Fruit fly (Drosophila melanogaster): ENCODE results near the gene NTPase.

NTPase gene

DNA sequence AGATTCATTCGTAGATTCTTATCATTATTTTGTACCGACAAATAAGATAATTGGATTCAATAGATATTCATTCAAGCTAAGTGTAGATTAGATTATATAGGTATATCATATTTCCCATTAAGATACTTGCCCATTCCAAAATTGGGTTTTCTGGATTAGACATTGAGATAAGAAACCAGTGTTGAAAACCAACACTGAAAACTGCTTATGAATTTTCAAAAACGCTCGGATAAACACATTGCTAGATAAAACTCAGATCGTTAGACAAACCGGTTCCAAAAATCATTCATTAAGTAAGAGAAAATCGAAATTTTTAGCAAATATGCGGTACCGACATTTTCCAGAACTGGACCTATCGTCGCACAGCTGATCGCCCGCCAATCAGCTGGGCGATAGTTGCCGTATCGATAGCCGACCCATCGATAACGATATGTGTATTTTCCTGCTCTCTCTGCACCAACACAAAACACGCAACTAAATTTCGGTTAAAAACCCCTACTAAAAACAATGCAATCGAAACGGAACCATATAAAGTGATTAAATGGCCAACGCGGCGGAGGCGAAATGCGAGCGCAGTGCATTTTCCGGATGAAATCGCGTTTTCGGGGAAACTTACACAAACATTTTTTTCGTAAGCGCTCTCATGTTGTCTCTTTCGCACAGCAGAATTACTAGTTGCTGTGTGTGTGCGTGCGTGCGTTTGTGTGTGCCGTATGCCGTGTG lies at the start of gene NTPase, which contains the start of gene lilli:
Gene NTPase (minus strand): TSS at position 348 of the 723 bp plus-strand sequence.
Gene lilli (plus strand): TSS at position 427 of the 723 bp plus-strand sequence.
- TF ChIP-seq dl (GFP tag; optimal IDR thresholded peaks at IDR 0.05; ENCODE audit: insufficient read depth in 1 of 2, partially characterized antibody in 2 of 2) (no peak), rgr (GFP tag; optimal IDR thresholded peaks at IDR 0.05) (peak; percentile 59), GATAd (GFP tag; optimal IDR thresholded peaks at IDR 0.05) (peak; percentile 57), Hnf4 (GFP tag; optimal IDR thresholded peaks at IDR 0.05) (peak; percentile 80), dsf (GFP tag; optimal IDR thresholded peaks at IDR 0.05; ENCODE audit: borderline replicate concordance) (peak; percentile 58), pan (optimal IDR thresholded peaks at IDR 0.05) (no peak), fru (GFP tag; optimal IDR thresholded peaks at IDR 0.05) (peak; percentile 94), h (GFP tag; optimal IDR thresholded peaks at IDR 0.05) (peak; percentile 80), CG9705 (GFP tag; optimal IDR thresholded peaks at IDR 0.05) (no peak), Hr78 (GFP tag; optimal IDR thresholded peaks at IDR 0.05) (no peak), Jra (GFP tag; optimal IDR thresholded peaks at IDR 0.05) (peak; percentile 58), ey (GFP tag; optimal IDR thresholded peaks at IDR 0.05) (peak; percentile 51), OdsH (GFP tag; optimal IDR thresholded peaks at IDR 0.05) (peak; percentile 66), lola (GFP tag; optimal IDR thresholded peaks at IDR 0.05) (peak; percentile 16), dmrt93B (GFP tag; optimal IDR thresholded peaks at IDR 0.05) (peak; percentile 4), Hr83 (GFP tag; optimal IDR thresholded peaks at IDR 0.05; ENCODE audit: poor library complexity, severe bottlenecking) (peak; percentile 75), sage (GFP tag; optimal IDR thresholded peaks at IDR 0.05) (no peak), CrebA (GFP tag; optimal IDR thresholded peaks at IDR 0.05; ENCODE audit: borderline replicate concordance) (no peak), Myc (optimal IDR thresholded peaks at IDR 0.05) (no peak), tai (GFP tag; optimal IDR thresholded peaks at IDR 0.05) (no peak), HLH106 (tag; optimal IDR thresholded peaks at IDR 0.05) (no peak), woc (GFP tag; optimal IDR thresholded peaks at IDR 0.05) (peak; percentile 37), psq (GFP tag; optimal IDR thresholded peaks at IDR 0.05) (no peak), Dif (GFP tag; optimal IDR thresholded peaks at IDR 0.05; ENCODE audit: partially characterized antibody) (no peak), Rel (GFP tag; optimal IDR thresholded peaks at IDR 0.05) (no peak), Rel (tag; optimal IDR thresholded peaks at IDR 0.05) (peak; percentile 40), brk (GFP tag; optimal IDR thresholded peaks at IDR 0.05) (peak; percentile 11), Abd-B (GFP tag; optimal IDR thresholded peaks at IDR 0.05) (peak; percentile 45), Dfd (GFP tag; optimal IDR thresholded peaks at IDR 0.05) (no peak), foxo (GFP tag; optimal IDR thresholded peaks at IDR 0.05) (peak; percentile 46 to 75), usp (GFP tag; optimal IDR thresholded peaks at IDR 0.05) (no peak), Sp1 (GFP tag; optimal IDR thresholded peaks at IDR 0.05) (peak; percentile 14), jim (GFP tag; optimal IDR thresholded peaks at IDR 0.05) (no peak), N (GFP tag; optimal IDR thresholded peaks at IDR 0.05) (no peak), Mio (GFP tag; optimal IDR thresholded peaks at IDR 0.05) (peak; percentile 7), CG32264 (GFP tag; optimal IDR thresholded peaks at IDR 0.05) (peak; percentile 7), Vsx2 (GFP tag; optimal IDR thresholded peaks at IDR 0.05; ENCODE audit: partially characterized antibody) (no peak), br (GFP tag; optimal IDR thresholded peaks at IDR 0.05) (peak; percentile 48), sv (GFP tag; optimal IDR thresholded peaks at IDR 0.05) (peak; percentile 84)

DNA sequence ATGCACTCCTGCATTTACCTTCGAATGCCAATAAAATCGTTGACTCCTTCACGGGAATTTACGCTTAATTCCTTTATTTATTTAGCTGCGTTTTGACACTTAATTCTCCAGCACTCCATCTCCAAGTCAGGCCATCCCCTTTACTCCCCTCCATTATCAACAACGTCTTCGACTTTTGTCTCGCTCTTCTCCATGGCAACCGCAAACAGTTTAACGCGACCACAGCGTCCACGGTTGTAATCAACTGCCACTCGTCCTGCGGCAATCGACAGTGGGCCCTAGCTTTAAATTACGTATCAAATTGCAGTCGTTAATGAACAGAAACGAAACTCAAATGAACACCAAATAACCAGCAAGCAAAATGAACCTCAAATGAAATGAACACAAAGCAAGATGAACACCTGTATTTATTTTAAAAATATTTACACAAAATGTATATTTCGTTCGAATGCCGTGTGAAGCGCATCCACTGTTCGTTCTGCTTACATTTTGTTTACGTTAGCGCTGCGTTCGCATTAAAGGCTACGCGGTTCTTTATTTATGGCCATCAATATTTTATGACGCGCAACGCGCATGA lies 46.0 kb upstream of the NTPase start:
- TF ChIP-seq Mio (GFP tag; optimal IDR thresholded peaks at IDR 0.05): no peak
- no peak for TF ChIP-seq jim (GFP tag; optimal IDR thresholded peaks at IDR 0.05)
- no peak for TF ChIP-seq brk (GFP tag; optimal IDR thresholded peaks at IDR 0.05)
- no peak for TF ChIP-seq Vsx2 (GFP tag; optimal IDR thresholded peaks at IDR 0.05; ENCODE audit: partially characterized antibody)
- no peak for TF ChIP-seq Jra (GFP tag; optimal IDR thresholded peaks at IDR 0.05)
- no peak for TF ChIP-seq usp (GFP tag; optimal IDR thresholded peaks at IDR 0.05)
- TF ChIP-seq HLH106 (tag; optimal IDR thresholded peaks at IDR 0.05): peak; percentile 34
- peak; percentile 35 for TF ChIP-seq psq (GFP tag; optimal IDR thresholded peaks at IDR 0.05)
- TF ChIP-seq Hr78 (GFP tag; optimal IDR thresholded peaks at IDR 0.05): no peak
- no peak for TF ChIP-seq Rel (GFP tag; optimal IDR thresholded peaks at IDR 0.05)
- TF ChIP-seq Rel (tag; optimal IDR thresholded peaks at IDR 0.05): no peak
- TF ChIP-seq GATAd (GFP tag; optimal IDR thresholded peaks at IDR 0.05): no peak
- no peak for TF ChIP-seq CG32264 (GFP tag; optimal IDR thresholded peaks at IDR 0.05)
- no peak for TF ChIP-seq foxo (GFP tag; optimal IDR thresholded peaks at IDR 0.05)
- TF ChIP-seq dmrt93B (GFP tag; optimal IDR thresholded peaks at IDR 0.05): peak; percentile 13
- TF ChIP-seq br (GFP tag; optimal IDR thresholded peaks at IDR 0.05): peak; percentile 40
- TF ChIP-seq Myc (optimal IDR thresholded peaks at IDR 0.05): no peak
- no peak for TF ChIP-seq sv (GFP tag; optimal IDR thresholded peaks at IDR 0.05)
- peak; percentile 25 for TF ChIP-seq Sp1 (GFP tag; optimal IDR thresholded peaks at IDR 0.05)
- peak; percentile 66 for TF ChIP-seq fru (GFP tag; optimal IDR thresholded peaks at IDR 0.05)
- TF ChIP-seq CrebA (GFP tag; optimal IDR thresholded peaks at IDR 0.05; ENCODE audit: borderline replicate concordance): no peak
- TF ChIP-seq Abd-B (GFP tag; optimal IDR thresholded peaks at IDR 0.05): no peak
- TF ChIP-seq Hr83 (GFP tag; optimal IDR thresholded peaks at IDR 0.05; ENCODE audit: poor library complexity, severe bottlenecking): no peak
- no peak for TF ChIP-seq CG9705 (GFP tag; optimal IDR thresholded peaks at IDR 0.05)
- TF ChIP-seq woc (GFP tag; optimal IDR thresholded peaks at IDR 0.05): peak; percentile 32
- no peak for TF ChIP-seq Hnf4 (GFP tag; optimal IDR thresholded peaks at IDR 0.05)
- peak; percentile 46 for TF ChIP-seq h (GFP tag; optimal IDR thresholded peaks at IDR 0.05)
- no peak for TF ChIP-seq lola (GFP tag; optimal IDR thresholded peaks at IDR 0.05)
- peak; percentile 11 for TF ChIP-seq rgr (GFP tag; optimal IDR thresholded peaks at IDR 0.05)
- no peak for TF ChIP-seq Dfd (GFP tag; optimal IDR thresholded peaks at IDR 0.05)
- no peak for TF ChIP-seq Dif (GFP tag; optimal IDR thresholded peaks at IDR 0.05; ENCODE audit: partially characterized antibody)
- TF ChIP-seq ey (GFP tag; optimal IDR thresholded peaks at IDR 0.05): peak; percentile 13
- no peak for TF ChIP-seq OdsH (GFP tag; optimal IDR thresholded peaks at IDR 0.05)
- TF ChIP-seq sage (GFP tag; optimal IDR thresholded peaks at IDR 0.05): no peak
- TF ChIP-seq N (GFP tag; optimal IDR thresholded peaks at IDR 0.05): no peak
- no peak for TF ChIP-seq dsf (GFP tag; optimal IDR thresholded peaks at IDR 0.05; ENCODE audit: borderline replicate concordance)
- no peak for TF ChIP-seq pan (optimal IDR thresholded peaks at IDR 0.05)
- TF ChIP-seq dl (GFP tag; optimal IDR thresholded peaks at IDR 0.05; ENCODE audit: insufficient read depth in 1 of 2, partially characterized antibody in 2 of 2): no peak
- TF ChIP-seq tai (GFP tag; optimal IDR thresholded peaks at IDR 0.05): no peak
